Fruit fly (Drosophila melanogaster) whole organism, embryonic: ENCODE data around the gene v.

Source experiments
- Atf3 ChIP-seq: fragments of 200-800 bp; sonication (Bioruptor generic); optimal IDR thresholded peaks from 3 replicates; lab custom pipeline; 2016; ENCODE audit warnings: missing biosample characterization, missing genetic modification characterization
- CG10543 ChIP-seq: fragments of 200-800 bp; sonication (Bioruptor generic); optimal IDR thresholded peaks from 3 replicates; lab custom pipeline; 2017; ENCODE audit warnings: missing biosample characterization, mild to moderate bottlenecking, missing genetic modification characterization, moderate library complexity
- CG11398 ChIP-seq: fragments of 200-800 bp; sonication (Bioruptor generic); optimal IDR thresholded peaks from 2 replicates; lab custom pipeline; 2016; ENCODE audit warnings: missing biosample characterization, missing genetic modification characterization
- CG1233 ChIP-seq: fragments of 200-800 bp; sonication (Bioruptor generic); optimal IDR thresholded peaks from 4 replicates; lab custom pipeline; 2018; ENCODE audit warnings: missing biosample characterization, mild to moderate bottlenecking, missing genetic modification characterization
- CG13296 ChIP-seq: fragments of 200-800 bp; sonication (Bioruptor generic); optimal IDR thresholded peaks from 3 replicates; lab custom pipeline; 2018; ENCODE audit warnings: missing biosample characterization, mild to moderate bottlenecking, missing genetic modification characterization
- CG15479 ChIP-seq: fragments of 200-800 bp; sonication (Bioruptor generic); optimal IDR thresholded peaks from 3 replicates; lab custom pipeline; 2019; ENCODE audit warnings: missing biosample characterization, mild to moderate bottlenecking, missing genetic modification characterization, moderate library complexity
- CG17359 ChIP-seq: fragments of 200-800 bp; sonication (Bioruptor generic); optimal IDR thresholded peaks from 3 replicates; lab custom pipeline; 2018; ENCODE audit warnings: missing biosample characterization, mild to moderate bottlenecking, missing genetic modification characterization, moderate library complexity
- CG17385 ChIP-seq: fragments of 200-800 bp; sonication (Bioruptor generic); optimal IDR thresholded peaks from 3 replicates; lab custom pipeline; 2018; ENCODE audit warnings: missing biosample characterization, mild to moderate bottlenecking, missing genetic modification characterization
- CG17612 ChIP-seq: fragments of 200-800 bp; sonication (Bioruptor generic); IDR thresholded peaks from 2 replicates; pipeline ENCODE4 v1.3.6; 2022; ENCODE audit warnings: missing biosample characterization, missing genetic modification characterization
- CG3163 ChIP-seq: fragments of 200-800 bp; sonication (Bioruptor generic); optimal IDR thresholded peaks from 3 replicates; lab custom pipeline; 2016; ENCODE audit warnings: missing biosample characterization, missing genetic modification characterization
- CG34376 ChIP-seq: fragments of 200-800 bp; sonication (Bioruptor generic); optimal IDR thresholded peaks from 2 replicates; lab custom pipeline; 2018; ENCODE audit warnings: missing biosample characterization, mild to moderate bottlenecking, missing genetic modification characterization
- CG6854 ChIP-seq: fragments of 200-800 bp; sonication (Bioruptor generic); optimal IDR thresholded peaks from 3 replicates; lab custom pipeline; 2017; ENCODE audit warnings: missing biosample characterization, mild to moderate bottlenecking, missing genetic modification characterization
- CG7271 ChIP-seq: fragments of 200-800 bp; sonication (Bioruptor generic); optimal IDR thresholded peaks from 2 replicates; lab custom pipeline; 2018; ENCODE audit warnings: missing biosample characterization, mild to moderate bottlenecking, missing genetic modification characterization, moderate library complexity
- CG8290 ChIP-seq, 3 experiments: fragments of 200-800 bp; sonication (Bioruptor generic); optimal IDR thresholded peaks; 2 replicates each; lab custom pipeline; 2016 to 2019; ENCODE audit warnings: missing biosample characterization in 3 of 3, missing genetic modification characterization in 3 of 3, mild to moderate bottlenecking in 2 of 3, moderate library complexity in 1 of 3
- CG9727 ChIP-seq: fragments of 200-800 bp; sonication (Bioruptor generic); optimal IDR thresholded peaks from 3 replicates; lab custom pipeline; 2017; ENCODE audit warnings: missing biosample characterization, mild to moderate bottlenecking, missing genetic modification characterization
- E2f1 ChIP-seq: fragments of 200-800 bp; sonication (Bioruptor generic); IDR thresholded peaks from 2 replicates; pipeline ENCODE4 v1.3.6; 2022; ENCODE audit warnings: missing biosample characterization, missing genetic modification characterization
- Ets65A ChIP-seq: fragments of 200-800 bp; sonication (Bioruptor generic); peaks from one replicate; lab custom pipeline; 2016; ENCODE audit warnings: missing biosample characterization, missing genetic modification characterization
- Ets97D ChIP-seq: fragments of 200-800 bp; sonication (Bioruptor generic); optimal IDR thresholded peaks from 3 replicates; lab custom pipeline; 2016; ENCODE audit warnings: missing biosample characterization, missing genetic modification characterization
- Fer2 ChIP-seq: fragments of 200-800 bp; sonication (Bioruptor generic); optimal IDR thresholded peaks from 2 replicates; lab custom pipeline; 2018; ENCODE audit warnings: missing biosample characterization, mild to moderate bottlenecking, missing genetic modification characterization, moderate library complexity
- Med ChIP-seq: fragments of 200-800 bp; sonication (Bioruptor generic); peaks from one replicate; lab custom pipeline; 2016; ENCODE audit warnings: missing biosample characterization, missing genetic modification characterization, mild to moderate bottlenecking, inconsistent platforms, moderate library complexity
- Mes4 ChIP-seq: fragments of 200-800 bp; sonication (Bioruptor generic); optimal IDR thresholded peaks from 2 replicates; lab custom pipeline; 2016; ENCODE audit warnings: missing biosample characterization, missing genetic modification characterization
- NC2α ChIP-seq: fragments of 200-800 bp; sonication (Bioruptor generic); optimal IDR thresholded peaks from 2 replicates; lab custom pipeline; 2016; ENCODE audit warnings: missing biosample characterization, missing genetic modification characterization
- NfI ChIP-seq: fragments of 200-800 bp; sonication (Bioruptor generic); optimal IDR thresholded peaks from 3 replicates; lab custom pipeline; 2018; ENCODE audit warnings: missing biosample characterization, mild to moderate bottlenecking, missing genetic modification characterization, moderate library complexity
- Pdp1 ChIP-seq, 2 experiments: fragments of 200-800 bp; sonication (Bioruptor generic); optimal IDR thresholded peaks; 3 replicates each; lab custom pipeline; 2016; ENCODE audit warnings: missing biosample characterization in 2 of 2, missing genetic modification characterization in 2 of 2, mild to moderate bottlenecking in 1 of 2, moderate library complexity in 1 of 2
- Sox100B ChIP-seq: fragments of 200-800 bp; sonication (Bioruptor generic); optimal IDR thresholded peaks from 3 replicates; lab custom pipeline; 2018; ENCODE audit warnings: missing biosample characterization, mild to moderate bottlenecking, missing genetic modification characterization
- Ssrp ChIP-seq: fragments of 200-800 bp; sonication (Bioruptor generic); optimal IDR thresholded peaks from 2 replicates; lab custom pipeline; 2018; ENCODE audit warnings: missing biosample characterization, mild to moderate bottlenecking, missing genetic modification characterization, moderate library complexity
- bab2 ChIP-seq: fragments of 200-800 bp; sonication (Bioruptor generic); optimal IDR thresholded peaks from 2 replicates; lab custom pipeline; 2016; ENCODE audit warnings: missing biosample characterization, missing genetic modification characterization
- chinmo ChIP-seq: fragments of 200-800 bp; sonication (Bioruptor generic); IDR thresholded peaks from 4 replicates; pipeline ENCODE4 v1.3.6; 2022; ENCODE audit warnings: missing biosample characterization, missing genetic modification characterization; ENCODE audit not compliant: partially characterized antibody
- ci ChIP-seq: fragments of 200-800 bp; sonication (Bioruptor generic); IDR thresholded peaks from 3 replicates; pipeline ENCODE4 v1.3.6; 2022; ENCODE audit warnings: missing biosample characterization, missing genetic modification characterization
- dpn ChIP-seq, 2 experiments: fragments of 200-800 bp; sonication (Bioruptor generic); optimal IDR thresholded peaks; 3 replicates each; lab custom pipeline; 2016; ENCODE audit warnings: missing biosample characterization in 2 of 2, missing genetic modification characterization in 2 of 2
- ems ChIP-seq: fragments of 200-800 bp; sonication (Bioruptor generic); optimal IDR thresholded peaks from 3 replicates; lab custom pipeline; 2016; ENCODE audit warnings: missing biosample characterization, missing genetic modification characterization
- ind ChIP-seq: fragments of 200-800 bp; sonication (Bioruptor generic); optimal IDR thresholded peaks from 3 replicates; lab custom pipeline; 2016; ENCODE audit warnings: missing biosample characterization, missing genetic modification characterization
- ken ChIP-seq: fragments of 200-800 bp; sonication (Bioruptor generic); IDR thresholded peaks from 3 replicates; pipeline ENCODE4 v1.3.6; 2022; ENCODE audit warnings: missing biosample characterization, missing genetic modification characterization
- oc ChIP-seq: fragments of 200-800 bp; sonication (Bioruptor generic); optimal IDR thresholded peaks from 2 replicates; lab custom pipeline; 2018; ENCODE audit warnings: missing biosample characterization, mild to moderate bottlenecking, missing genetic modification characterization, moderate library complexity
- pita ChIP-seq: fragments of 200-800 bp; sonication (Bioruptor generic); optimal IDR thresholded peaks from 2 replicates; lab custom pipeline; 2017; ENCODE audit warnings: missing biosample characterization, mild to moderate bottlenecking, missing genetic modification characterization
- pzg ChIP-seq: fragments of 200-800 bp; sonication (Bioruptor generic); optimal IDR thresholded peaks from 3 replicates; lab custom pipeline; 2018; ENCODE audit warnings: missing biosample characterization, mild to moderate bottlenecking, missing genetic modification characterization, moderate library complexity
- rib ChIP-seq: fragments of 200-800 bp; sonication (Bioruptor generic); IDR thresholded peaks from 2 replicates; pipeline ENCODE4 v1.3.6; 2022; ENCODE audit warnings: missing biosample characterization, missing genetic modification characterization
- sens ChIP-seq: fragments of 200-800 bp; sonication (Bioruptor generic); peaks from one replicate; lab custom pipeline; 2016; ENCODE audit warnings: missing biosample characterization, missing genetic modification characterization
- sug ChIP-seq: fragments of 200-800 bp; optimal IDR thresholded peaks from 2 replicates; lab custom pipeline; 2019; ENCODE audit warnings: missing biosample characterization, mild to moderate bottlenecking, missing genetic modification characterization, moderate library complexity
- wek ChIP-seq: fragments of 200-800 bp; sonication (Bioruptor generic); optimal IDR thresholded peaks from 3 replicates; lab custom pipeline; 2018; ENCODE audit warnings: missing biosample characterization, mild to moderate bottlenecking, missing genetic modification characterization, moderate library complexity

Gene v

DNA sequence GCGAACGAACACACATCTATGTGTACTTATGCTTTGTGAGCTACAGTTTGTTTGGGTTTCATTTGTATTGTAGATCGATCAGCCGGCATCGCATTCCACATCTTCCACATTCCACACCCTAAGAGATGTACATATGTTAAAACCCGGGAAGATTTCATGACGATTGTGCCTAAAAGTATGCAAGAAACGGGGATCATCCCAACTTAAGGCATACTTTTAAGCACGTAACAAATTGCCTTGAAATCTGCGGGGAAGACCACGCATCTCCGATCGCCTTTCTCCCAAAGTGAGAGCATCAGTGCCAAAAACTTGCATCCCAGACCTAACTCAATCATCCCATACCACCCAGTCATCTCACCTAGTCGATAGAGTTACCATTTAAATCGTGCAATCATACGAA lies 2.1 kb upstream of the v start:
- TF ChIP-seq sens (GFP tag; lab: Kevin White, UChicago) (peak; percentile 37), CG8290 (GFP tag; optimal IDR thresholded peaks at IDR 0.05; lab: Kevin White, UChicago) (peak; percentile 98), CG8290 (tag; optimal IDR thresholded peaks at IDR 0.05; lab: Kevin White, UChicago) (peak in 1 of 2 experiments; percentile 99), CG17612 (GFP tag; lab: Robert Waterston, UW) (peak; percentile 98), Mes4 (no peak)

DNA sequence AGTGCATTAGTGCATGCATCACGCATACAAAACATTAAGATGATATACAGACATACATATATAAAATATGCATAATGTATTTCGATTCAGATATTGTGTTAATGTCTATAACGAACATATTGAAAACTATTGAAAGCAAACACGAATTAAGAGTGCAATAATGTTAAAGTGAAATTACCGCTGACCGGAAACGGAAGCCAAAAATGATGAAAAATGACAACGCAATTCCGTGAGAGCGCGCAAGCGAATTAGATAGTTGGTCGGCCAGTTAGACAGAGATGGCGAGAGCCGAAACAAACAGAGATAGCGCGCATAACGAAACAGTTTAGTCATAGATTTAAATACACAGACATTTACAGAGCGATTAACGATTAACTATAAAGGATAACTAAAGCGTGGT lies 1.6 kb upstream of the v start:
- no peak for TF ChIP-seq Ssrp (tag; lab: Kevin White, UChicago)
- peak; percentile 13 for TF ChIP-seq CG1233 (GFP tag; lab: Kevin White, UChicago)
- TF ChIP-seq NfI (GFP tag; lab: Kevin White, UChicago), result peak; percentile 24
- TF ChIP-seq pita, result no peak
- TF ChIP-seq ci (GFP tag; lab: Robert Waterston, UW), result peak; percentile 63
- TF ChIP-seq CG11398 (GFP tag; lab: Kevin White, UChicago), result no peak
- TF ChIP-seq CG15479 (GFP tag; lab: Kevin White, UChicago), result peak; percentile 27
- TF ChIP-seq CG17385 (GFP tag; lab: Kevin White, UChicago), result peak; percentile 7
- peak; percentile 9 for TF ChIP-seq CG34376 (GFP tag; lab: Kevin White, UChicago)
- TF ChIP-seq Fer2 (tag; lab: Kevin White, UChicago), result no peak
- peak; percentile 66 for TF ChIP-seq CG7271 (tag; lab: Kevin White, UChicago)
- no peak for TF ChIP-seq CG17359 (tag; lab: Kevin White, UChicago)
- no peak for TF ChIP-seq pzg (GFP tag; lab: Kevin White, UChicago)
- TF ChIP-seq CG6854 (GFP tag; lab: Kevin White, UChicago), result peak; percentile 10
- TF ChIP-seq ind (GFP tag; lab: Kevin White, UChicago), result no peak
- no peak for TF ChIP-seq bab2 (GFP tag; lab: Kevin White, UChicago)
- TF ChIP-seq Sox100B (GFP tag; lab: Kevin White, UChicago), result peak; percentile 28
- no peak for TF ChIP-seq CG9727 (GFP tag; lab: Kevin White, UChicago)
- no peak for TF ChIP-seq E2f1 (GFP tag; lab: Robert Waterston, UW)
- TF ChIP-seq CG13296 (GFP tag; lab: Kevin White, UChicago), result peak; percentile 14
- TF ChIP-seq CG3163 (GFP tag; lab: Kevin White, UChicago), result no peak
- no peak for TF ChIP-seq dpn (GFP tag; optimal IDR thresholded peaks at IDR 0.05; lab: Kevin White, UChicago)
- peak; percentile 6 for TF ChIP-seq Ets97D (GFP tag; lab: Kevin White, UChicago)
- peak; percentile 7 for TF ChIP-seq wek (GFP tag; lab: Kevin White, UChicago)

DNA sequence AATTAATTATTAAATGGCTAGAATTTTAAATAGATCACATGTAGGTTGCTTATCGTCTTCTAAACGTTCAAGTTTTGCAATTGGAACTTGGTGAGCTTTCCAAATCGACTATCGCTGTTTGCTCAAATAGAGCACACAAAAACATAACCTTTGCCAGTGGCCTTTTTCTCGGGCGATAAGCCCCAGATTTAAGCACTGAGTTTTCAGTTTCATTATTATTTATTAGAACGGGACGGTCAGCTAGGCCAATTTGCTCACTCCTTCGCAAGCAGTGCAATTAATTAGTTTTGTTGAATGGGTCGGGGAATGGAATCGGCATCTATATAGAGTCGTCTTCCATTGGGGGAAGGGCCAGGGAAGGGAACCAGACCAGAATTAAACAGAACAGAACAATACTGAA lies 2.5 kb downstream of the v start:
- TF ChIP-seq Ets65A (GFP tag; lab: Kevin White, UChicago) (no peak), chinmo (GFP tag; lab: Robert Waterston, UW) (0 out of 4 replicates have a peak, but pooled peaks have one; percentile 38), NC2α (GFP tag; lab: Kevin White, UChicago) (no peak), Atf3 (no peak), CG34376 (GFP tag; lab: Kevin White, UChicago) (peak; percentile 92), Med (peak; percentile 15), sug (tag; lab: Kevin White, UChicago) (peak; percentile 40), rib (GFP tag; lab: Robert Waterston, UW) (no peak), ken (GFP tag; lab: Robert Waterston, UW) (no peak), CG15479 (GFP tag; lab: Kevin White, UChicago) (no peak), CG10543 (GFP tag; lab: Kevin White, UChicago) (peak; percentile 24), Pdp1 (GFP tag; optimal IDR thresholded peaks at IDR 0.05; lab: Kevin White, UChicago) (peak in 1 of 2 experiments; percentile 90), oc (tag; lab: Kevin White, UChicago) (no peak), ems (GFP tag; lab: Kevin White, UChicago) (no peak)
